Worm (Caenorhabditis elegans) whole organism, young adult: Measurements from ENCODE around the gene csb-1.
A peak's percentile ranks its signal among the peaks of the same experiment; 100 is the strongest.

Experiments used
- B0336.3 ChIP-seq: fragments of 200-800 bp; sonication (Bioruptor generic); IDR thresholded peaks from 2 replicates; pipeline ENCODE4 v1.3.6; 2022; ENCODE audit warnings: missing genetic modification characterization, missing compliant biosample characterization
- C17E4.6 ChIP-seq: fragments of 200-800 bp; sonication (Bioruptor generic); IDR thresholded peaks from 2 replicates; pipeline ENCODE4 v1.3.6; 2022; ENCODE audit warnings: missing genetic modification reagents, missing genetic modification characterization, missing compliant biosample characterization
- F10E7.11 ChIP-seq: sonication (generic microtip); optimal IDR thresholded peaks from 2 replicates; lab custom pipeline; 2017; ENCODE audit warnings: mild to moderate bottlenecking, missing genetic modification characterization, moderate library complexity, missing compliant biosample characterization
- F22D6.2 ChIP-seq: sonication (generic microtip); optimal IDR thresholded peaks from 2 replicates; lab custom pipeline; 2016; ENCODE audit warnings: mild to moderate bottlenecking, missing genetic modification characterization, missing compliant biosample characterization
- F49E8.2 ChIP-seq: sonication (generic microtip); optimal IDR thresholded peaks from 3 replicates; lab custom pipeline; 2017; ENCODE audit warnings: missing genetic modification characterization, mild to moderate bottlenecking, missing compliant biosample characterization, antibody characterized with exemption, moderate library complexity; ENCODE audit not compliant: insufficient read depth
- F52B5.7 ChIP-seq: sonication (generic microtip); optimal IDR thresholded peaks from 2 replicates; lab custom pipeline; 2016; ENCODE audit warnings: mild to moderate bottlenecking, missing genetic modification characterization, missing compliant biosample characterization
- T07F8.4 ChIP-seq: sonication (generic microtip); optimal IDR thresholded peaks from 2 replicates; lab custom pipeline; 2016; ENCODE audit warnings: mild to moderate bottlenecking, missing genetic modification characterization, moderate library complexity, missing compliant biosample characterization
- T26A5.8 ChIP-seq: sonication (generic microtip); optimal IDR thresholded peaks from 2 replicates; lab custom pipeline; 2016; ENCODE audit warnings: missing genetic modification characterization, missing compliant biosample characterization
- Y56A3A.18 ChIP-seq: fragments of 200-800 bp; sonication (Bioruptor generic); IDR thresholded peaks from 2 replicates; pipeline ENCODE4 v1.3.6; 2022; ENCODE audit warnings: missing genetic modification reagents, missing genetic modification characterization, missing compliant biosample characterization
- ZK185.1 ChIP-seq: sonication (generic microtip); optimal IDR thresholded peaks from 2 replicates; lab custom pipeline; 2016; ENCODE audit warnings: mild to moderate bottlenecking, missing genetic modification characterization, missing compliant biosample characterization; ENCODE audit not compliant: poor library complexity, severe bottlenecking
- athp-1 ChIP-seq: sonication (generic microtip); optimal IDR thresholded peaks from 2 replicates; lab custom pipeline; 2017; ENCODE audit warnings: mild to moderate bottlenecking, missing genetic modification characterization, missing compliant biosample characterization
- attf-5 ChIP-seq: fragments of 200-800 bp; sonication (Bioruptor generic); optimal IDR thresholded peaks from 2 replicates; lab custom pipeline; 2018; ENCODE audit warnings: mild to moderate bottlenecking, missing genetic modification characterization, missing compliant biosample characterization
- cebp-1 ChIP-seq, 2 experiments: fragments of 200-800 bp in 1 of 2; sonication (Bioruptor generic) in 1 of 2; sonication (generic microtip) in 1 of 2; IDR thresholded peaks in 1 of 2; optimal IDR thresholded peaks in 1 of 2; 2 replicates each; pipeline versions ENCODE4 v1.3.6 to Lab custom; 2017 to 2022; ENCODE audit warnings: missing compliant biosample characterization in 2 of 2, missing genetic modification characterization in 2 of 2, mild to moderate bottlenecking in 1 of 2, missing genetic modification reagents in 1 of 2, moderate library complexity in 1 of 2
- ceh-27 ChIP-seq: fragments of 200-800 bp; sonication (Bioruptor generic); optimal IDR thresholded peaks from 2 replicates; lab custom pipeline; 2018; ENCODE audit warnings: mild to moderate bottlenecking, missing genetic modification characterization, moderate library complexity, missing compliant biosample characterization
- chd-7 ChIP-seq: sonication (generic microtip); optimal IDR thresholded peaks from 2 replicates; lab custom pipeline; 2016; ENCODE audit warnings: mild to moderate bottlenecking, missing genetic modification characterization, moderate library complexity, missing compliant biosample characterization
- dox-1 ChIP-seq: fragments of 200-800 bp; sonication (Bioruptor generic); IDR thresholded peaks from 2 replicates; pipeline ENCODE4 v1.3.6; 2022; ENCODE audit warnings: missing genetic modification reagents, missing genetic modification characterization, missing compliant biosample characterization
- dpff-1 ChIP-seq: sonication (generic microtip); optimal IDR thresholded peaks from 2 replicates; lab custom pipeline; 2017; ENCODE audit warnings: mild to moderate bottlenecking, missing genetic modification characterization, missing compliant biosample characterization
- egl-44 ChIP-seq: fragments of 200-800 bp; sonication (Bioruptor generic); IDR thresholded peaks from 2 replicates; pipeline ENCODE4 v1.3.6; 2022; ENCODE audit warnings: missing genetic modification reagents, missing genetic modification characterization, missing compliant biosample characterization
- ekl-4 ChIP-seq: fragments of 200-800 bp; sonication (Bioruptor generic); IDR thresholded peaks from 2 replicates; pipeline ENCODE4 v1.3.6; 2022; ENCODE audit warnings: missing genetic modification reagents, missing genetic modification characterization, missing compliant biosample characterization
- gei-17 ChIP-seq: fragments of 200-800 bp; sonication (Bioruptor generic); optimal IDR thresholded peaks from 2 replicates; lab custom pipeline; 2018; ENCODE audit warnings: mild to moderate bottlenecking, missing genetic modification characterization, missing compliant biosample characterization
- hmg-1.2 ChIP-seq: fragments of 200-800 bp; sonication (Bioruptor generic); IDR thresholded peaks from 2 replicates; pipeline ENCODE4 v1.3.6; 2022; ENCODE audit warnings: missing genetic modification reagents, missing genetic modification characterization, missing compliant biosample characterization
- hmg-20 ChIP-seq: fragments of 200-800 bp; sonication (Bioruptor generic); IDR thresholded peaks from 2 replicates; pipeline ENCODE4 v1.3.6; 2022; ENCODE audit warnings: missing genetic modification reagents, missing genetic modification characterization, missing compliant biosample characterization
- hrde-1 ChIP-seq: sonication (generic microtip); optimal IDR thresholded peaks from 2 replicates; lab custom pipeline; 2016; ENCODE audit warnings: missing genetic modification characterization, mild to moderate bottlenecking, missing compliant biosample characterization, moderate library complexity, missing genotype, missing genetic modification reagents, borderline replicate concordance
- lin-26 ChIP-seq: fragments of 200-800 bp; sonication (Bioruptor generic); IDR thresholded peaks from 2 replicates; pipeline ENCODE4 v1.3.6; 2022; ENCODE audit warnings: missing genetic modification reagents, missing genetic modification characterization, missing compliant biosample characterization
- lin-35 ChIP-seq, 3 experiments: fragments of 150-350 bp in 2 of 3; sonication (generic microtip) in 1 of 3; optimal IDR thresholded peaks; 2 replicates each; lab custom pipeline; 2014 to 2018; ENCODE audit warnings: missing biosample characterization in 3 of 3, missing genetic modification characterization in 3 of 3, missing genetic modification reagents in 3 of 3
- lin-40 ChIP-seq: sonication (generic microtip); optimal IDR thresholded peaks from 2 replicates; lab custom pipeline; 2016; ENCODE audit warnings: missing genetic modification characterization, mild to moderate bottlenecking, missing compliant biosample characterization, missing genotype, missing genetic modification reagents
- lir-1 ChIP-seq: fragments of 200-800 bp; sonication (Bioruptor generic); conservative IDR thresholded peaks from 2 replicates; pipeline ENCODE4 v1.3.6; 2022; ENCODE audit warnings: missing genetic modification reagents, missing genetic modification characterization, missing compliant biosample characterization
- madf-3 ChIP-seq: fragments of 200-800 bp; sonication (Bioruptor generic); IDR thresholded peaks from 2 replicates; pipeline ENCODE4 v1.3.6; 2022; ENCODE audit warnings: missing genetic modification reagents, missing genetic modification characterization, missing compliant biosample characterization
- madf-8 ChIP-seq: fragments of 200-800 bp; sonication (Bioruptor generic); conservative IDR thresholded peaks from 2 replicates; pipeline ENCODE4 v1.3.6; 2022; ENCODE audit warnings: missing genetic modification reagents, missing genetic modification characterization, missing compliant biosample characterization
- mel-28 ChIP-seq: sonication (generic microtip); optimal IDR thresholded peaks from 2 replicates; lab custom pipeline; 2016; ENCODE audit warnings: borderline replicate concordance, mild to moderate bottlenecking, missing genetic modification characterization, missing compliant biosample characterization
- mxl-1 ChIP-seq: sonication (generic microtip); optimal IDR thresholded peaks from 2 replicates; lab custom pipeline; 2016; ENCODE audit warnings: missing genetic modification characterization, missing compliant biosample characterization
- pbrm-1 ChIP-seq: fragments of 200-800 bp; sonication (Bioruptor generic); IDR thresholded peaks from 2 replicates; pipeline ENCODE4 v1.3.6; 2022; ENCODE audit warnings: missing genetic modification reagents, missing genetic modification characterization, missing compliant biosample characterization
- sptf-2 ChIP-seq: fragments of 200-800 bp; sonication (Bioruptor generic); optimal IDR thresholded peaks from 2 replicates; lab custom pipeline; 2018; ENCODE audit warnings: mild to moderate bottlenecking, missing genetic modification characterization, missing compliant biosample characterization
- unc-130 ChIP-seq: sonication (generic microtip); optimal IDR thresholded peaks from 2 replicates; lab custom pipeline; 2016; ENCODE audit warnings: missing genetic modification reagents, missing genetic modification characterization, missing compliant biosample characterization
- zfh-2 ChIP-seq: fragments of 200-800 bp; sonication (Bioruptor generic); conservative IDR thresholded peaks from 2 replicates; pipeline ENCODE4 v1.3.6; 2022; ENCODE audit warnings: missing genetic modification reagents, missing genetic modification characterization, missing compliant biosample characterization
- ztf-22 ChIP-seq: fragments of 200-800 bp; sonication (Bioruptor generic); optimal IDR thresholded peaks from 2 replicates; lab custom pipeline; 2018; ENCODE audit warnings: mild to moderate bottlenecking, missing genetic modification characterization, moderate library complexity, missing compliant biosample characterization
- ztf-6 ChIP-seq: fragments of 200-800 bp; sonication (Bioruptor generic); IDR thresholded peaks from 2 replicates; pipeline ENCODE4 v1.3.6; 2022; ENCODE audit warnings: missing genetic modification reagents, missing genetic modification characterization, missing compliant biosample characterization

The csb-1 gene

DNA sequence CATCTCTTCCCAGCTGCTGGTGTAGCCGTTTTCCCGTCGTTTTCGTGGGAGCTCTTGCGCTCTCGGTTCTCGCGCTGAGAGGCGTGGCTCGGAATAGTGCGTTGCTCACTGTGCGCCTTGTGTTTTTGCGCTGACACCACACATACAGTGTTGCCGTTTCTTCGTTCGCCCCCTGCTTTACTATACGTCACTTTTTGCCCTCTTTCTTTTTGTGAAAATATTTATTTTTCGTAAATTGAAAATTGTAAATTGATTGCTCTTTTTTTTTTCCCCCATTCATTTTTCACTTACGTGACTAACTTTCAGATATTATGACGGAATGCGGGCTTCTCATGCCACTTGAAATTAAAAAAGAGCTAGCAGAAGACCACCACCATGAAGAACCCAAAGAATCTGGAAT lies 13.1 kb upstream of the csb-1 start, which contains the start of gene gmeb-2:
Gene gmeb-2, plus strand, starts transcription at position 301 of the 400 bp plus-strand sequence.
- TF ChIP-seq T26A5.8 (tag; lab: Kevin White, UChicago) (no peak), zfh-2 (GFP tag; lab: Robert Waterston, UW) (peak; percentile 74)

ce11 chrX:15876936-15877335 lies 11.2 kb upstream of the csb-1 start:
- TF ChIP-seq gei-17 (no peak), lin-26 (no peak), cebp-1 (GFP tag; IDR thresholded peaks at IDR 0.05; lab: Robert Waterston, UW) (no peak), cebp-1 (tag; optimal IDR thresholded peaks at IDR 0.05; lab: Kevin White, UChicago) (peak; percentile 32), mel-28 (tag; lab: Kevin White, UChicago) (no peak), C17E4.6 (no peak), dpff-1 (tag; lab: Kevin White, UChicago) (no peak), lin-40 (tag; lab: Kevin White, UChicago) (no peak), ekl-4 (no peak), zfh-2 (GFP tag; lab: Robert Waterston, UW) (peak; percentile 70), T07F8.4 (tag; lab: Kevin White, UChicago) (no peak), madf-8 (no peak), dox-1 (GFP tag; lab: Robert Waterston, UW) (0 out of 2 replicates have a peak, but pooled peaks have one; percentile 7), ztf-22 (GFP tag; lab: Kevin White, UChicago) (no peak), hrde-1 (tag; lab: Kevin White, UChicago) (no peak), lin-35 (GFP tag; optimal IDR thresholded peaks at IDR 0.05; lab: Kevin White, UChicago) (no peak), F52B5.7 (tag; lab: Kevin White, UChicago) (no peak), athp-1 (tag; lab: Kevin White, UChicago) (no peak), ZK185.1 (no peak), chd-7 (tag; lab: Kevin White, UChicago) (peak; percentile 2), ceh-27 (GFP tag; lab: Kevin White, UChicago) (peak; percentile 37), madf-3 (GFP tag; lab: Robert Waterston, UW) (no peak), Y56A3A.18 (no peak), hmg-1.2 (no peak), unc-130 (no peak), attf-5 (GFP tag; lab: Kevin White, UChicago) (no peak), F22D6.2 (tag; lab: Kevin White, UChicago) (no peak), lir-1 (GFP tag; lab: Robert Waterston, UW) (no peak), F49E8.2 (no peak), mxl-1 (tag; lab: Kevin White, UChicago) (no peak), B0336.3 (GFP tag; lab: Robert Waterston, UW) (no peak), egl-44 (0 out of 2 replicates have a peak, but pooled peaks have one; percentile 35), ztf-6 (GFP tag; lab: Robert Waterston, UW) (no peak), F10E7.11 (tag; lab: Kevin White, UChicago) (no peak), hmg-20 (GFP tag; lab: Robert Waterston, UW) (no peak), pbrm-1 (GFP tag; lab: Robert Waterston, UW) (no peak), sptf-2 (GFP tag; lab: Kevin White, UChicago) (no peak)
